Fruit fly (Drosophila melanogaster) ovary, adult (tissue): ENCODE data around the gene frj.
A peak's percentile ranks its signal among the peaks of the same experiment; 100 is the strongest.

ENCODE experiments used
- CG17801 ChIP-seq: fragments of 200-800 bp; optimal IDR thresholded peaks from 2 replicates; lab custom pipeline; 2019; ENCODE audit warnings: missing biosample characterization, mild to moderate bottlenecking, missing genetic modification characterization, moderate library complexity; ENCODE audit not compliant: partially characterized antibody

frj gene

dm6 chr2L:6455955-6456599 lies at the start of gene frj:
frj (plus strand) TSS chr2L:6456052.
- no peak for TF ChIP-seq CG17801 (GFP tag; lab: Kevin White, UChicago)

- TF ChIP-seq CG17801 (GFP tag; lab: Kevin White, UChicago) = no peak
Observed at dm6 chr2L:6411089-6411757, 44.6 kb upstream of the frj start, which contains the start of gene DIP-epsilon. DIP-epsilon (minus strand) TSS chr2L:6411326.

dm6 chr2L:6411953-6412352 lies 43.9 kb upstream of the frj start, which contains the start of gene CG13982:
CG13982 (plus strand) TSS chr2L:6412315.
- no peak for TF ChIP-seq CG17801 (GFP tag; lab: Kevin White, UChicago)

DNA sequence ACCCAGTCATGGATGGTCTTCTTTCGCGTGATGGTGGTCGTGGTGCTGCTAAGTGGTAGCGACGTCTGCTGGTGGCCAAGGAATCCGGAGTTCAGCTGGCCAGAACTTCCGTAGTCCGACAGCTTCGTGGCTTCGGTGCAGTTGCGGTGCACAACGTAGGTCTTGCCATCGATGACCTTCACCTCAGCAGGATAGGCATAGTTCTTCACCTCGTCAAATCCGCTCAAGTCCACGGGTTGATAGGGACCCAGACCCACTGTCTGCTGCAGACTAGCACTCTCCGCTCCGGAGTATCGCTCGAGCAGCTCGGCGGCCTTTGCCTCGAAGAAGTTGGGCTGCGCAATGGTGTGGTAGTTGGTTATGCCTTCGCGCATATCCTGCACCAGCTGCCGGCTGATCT lies 34.4 kb upstream of the frj start:
- TF ChIP-seq CG17801 (GFP tag; lab: Kevin White, UChicago) = no peak

DNA sequence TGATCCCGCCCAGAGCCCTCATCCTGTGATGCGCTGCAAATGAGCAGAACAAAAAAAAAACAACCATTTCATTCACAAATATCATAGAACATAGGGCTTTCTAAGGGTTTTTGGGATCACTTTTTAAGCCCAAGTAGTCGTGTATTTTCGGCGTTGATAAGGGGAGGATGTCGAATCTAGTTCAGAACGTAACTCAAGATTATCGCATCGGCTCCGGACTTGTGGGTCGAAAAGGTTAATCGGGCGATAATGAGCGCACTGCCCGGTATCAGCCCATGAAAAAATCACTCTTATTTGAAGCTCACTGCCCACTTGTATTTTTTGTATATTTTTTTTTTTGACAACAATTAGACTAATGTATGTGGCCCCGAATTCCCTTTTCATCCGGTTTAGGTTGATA lies 33.4 kb upstream of the frj start:
- TF ChIP-seq CG17801 (GFP tag; lab: Kevin White, UChicago) = no peak

DNA sequence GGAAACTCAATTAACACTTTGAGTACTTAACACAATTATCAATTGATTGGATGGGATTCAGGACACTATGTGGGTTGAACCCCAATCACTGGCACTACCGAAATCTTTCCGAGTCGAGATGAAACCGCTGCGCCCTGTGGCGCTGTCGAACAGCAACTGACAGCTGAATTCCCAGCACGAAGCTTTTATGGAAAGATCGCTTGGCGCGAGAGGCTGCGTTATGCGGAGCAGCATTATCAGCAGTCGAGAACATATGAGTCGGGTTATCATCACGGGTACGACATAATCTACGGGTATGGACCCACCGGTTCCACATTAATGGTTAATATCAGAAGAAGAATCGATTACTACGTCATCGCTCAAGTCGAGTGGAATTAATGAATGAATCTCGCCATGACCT lies 32.7 kb upstream of the frj start, which contains the start of gene Tig:
Gene Tig (minus strand): TSS at position 163 of the 400 bp plus-strand sequence.
- no peak for TF ChIP-seq CG17801 (GFP tag; lab: Kevin White, UChicago)

DNA sequence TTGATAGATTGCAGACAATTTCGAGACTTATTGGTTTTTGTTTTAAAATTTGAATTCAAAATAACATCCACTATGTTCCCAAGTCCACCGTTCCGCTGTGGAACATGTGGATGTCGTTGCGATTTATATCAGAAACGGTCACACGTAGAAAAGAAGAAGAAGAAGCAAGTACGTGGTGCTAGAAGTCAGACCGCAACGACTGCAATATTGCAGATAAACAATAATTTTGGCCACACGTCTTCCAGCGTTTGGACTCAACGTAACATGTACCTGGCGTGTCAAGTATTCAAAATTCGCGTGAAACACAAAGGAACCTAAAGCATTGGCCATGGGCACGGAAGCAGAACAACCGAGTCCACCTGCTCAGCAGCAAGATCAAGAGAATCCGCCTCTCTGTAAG lies 31.7 kb upstream of the frj start, which contains the start of gene Fic:
Gene Fic (plus strand): TSS at position 139 of the 400 bp plus-strand sequence.
- TF ChIP-seq CG17801 (GFP tag; lab: Kevin White, UChicago) = peak; percentile 36

dm6 chr2L:6426329-6426728 lies 29.5 kb upstream of the frj start:
- TF ChIP-seq CG17801 (GFP tag; lab: Kevin White, UChicago) = no peak

DNA sequence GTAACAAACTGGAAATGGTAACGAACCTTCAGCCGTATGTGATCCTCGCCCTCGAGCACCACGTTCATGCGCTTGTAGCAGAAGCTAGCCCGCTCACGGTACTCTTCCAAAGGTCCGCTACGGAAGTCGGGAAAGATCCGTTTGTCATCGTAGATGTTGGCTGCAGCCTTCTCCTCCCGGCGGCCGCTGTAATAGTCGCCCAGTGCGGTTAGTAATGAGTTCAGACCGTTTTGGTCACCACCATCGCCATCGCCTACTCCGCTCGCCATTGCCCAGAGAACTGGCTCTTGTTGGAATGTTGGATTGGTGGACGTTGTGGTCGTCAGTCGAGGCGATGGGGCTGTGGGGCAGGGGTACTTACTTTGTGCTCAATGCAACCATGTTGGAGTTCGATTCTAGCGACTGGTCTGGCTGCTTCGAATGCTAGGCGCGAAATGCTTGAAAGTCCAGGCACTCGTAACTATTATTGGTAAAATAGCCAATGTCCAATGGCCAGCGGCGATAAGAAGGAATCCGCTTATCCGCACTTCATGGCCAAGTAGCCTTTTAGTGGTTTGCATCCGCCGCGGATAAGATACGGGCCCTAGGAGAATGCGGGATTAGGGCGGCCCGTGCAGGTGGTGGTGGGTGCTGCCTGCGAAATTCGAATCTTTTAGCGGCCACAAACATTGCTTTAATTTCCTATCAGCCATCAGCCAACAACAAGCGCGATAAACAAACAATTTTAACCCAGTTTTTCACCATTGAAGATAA lies 8.1 kb upstream of the frj start:
- no peak for TF ChIP-seq CG17801 (GFP tag; lab: Kevin White, UChicago)

dm6 chr2L:6448334-6448703 lies 7.5 kb upstream of the frj start, which contains the start of gene Acox3:
Acox3 (minus strand) TSS chr2L:6448403.
- TF ChIP-seq CG17801 (GFP tag; lab: Kevin White, UChicago) = no peak

- TF ChIP-seq CG17801 (GFP tag; lab: Kevin White, UChicago) = no peak
Observed at dm6 chr2L:6449753-6450152, 6.1 kb upstream of the frj start.

dm6 chr2L:6455032-6455954 lies 559 bp upstream of the frj start, which contains the start of gene retm:
retm (minus strand) TSS chr2L:6455929.
- TF ChIP-seq CG17801 (GFP tag; lab: Kevin White, UChicago) = no peak

DNA sequence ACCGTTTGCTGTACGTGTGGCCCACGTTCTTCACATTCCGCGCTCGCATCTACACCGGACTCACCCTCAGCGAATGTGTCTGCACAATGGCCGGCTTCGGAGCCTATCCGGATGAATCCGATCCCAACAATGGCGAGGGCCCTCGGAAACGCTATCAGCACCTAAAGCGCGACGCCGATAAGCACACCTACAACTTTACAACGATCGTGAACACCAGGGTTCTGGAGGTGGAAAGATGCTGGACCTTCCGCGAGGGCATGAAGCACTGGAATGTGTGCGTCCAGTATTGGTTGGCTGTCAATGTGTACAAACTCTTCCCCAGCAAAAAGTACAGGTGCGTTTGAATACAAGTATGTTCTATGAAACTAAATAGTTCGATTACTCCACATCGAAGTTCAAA lies 1.7 kb downstream of the frj start:
- no peak for TF ChIP-seq CG17801 (GFP tag; lab: Kevin White, UChicago)

DNA sequence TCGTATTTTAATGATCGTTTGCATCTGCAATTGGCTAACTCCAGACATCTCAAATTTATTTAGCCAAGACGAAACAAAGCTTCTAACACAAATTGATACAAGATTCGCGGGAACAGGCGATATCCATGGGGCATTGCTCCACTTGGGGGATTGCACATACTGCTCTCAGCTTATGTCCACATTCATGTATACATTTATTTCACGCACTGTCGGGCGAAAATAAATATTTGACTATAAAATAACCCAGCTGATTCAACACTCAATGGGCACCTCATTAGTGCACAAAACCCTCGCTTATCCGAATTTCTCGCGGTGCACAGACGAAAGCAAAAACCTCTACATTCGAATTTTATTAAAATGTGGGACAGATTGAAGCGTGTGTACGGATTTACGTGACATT lies 5.6 kb downstream of the frj start:
- TF ChIP-seq CG17801 (GFP tag; lab: Kevin White, UChicago) = no peak
